Fruit fly (Drosophila melanogaster) whole organism, embryonic: Measurements from ENCODE around the gene aux.

Experiments used
- Bteb2 ChIP-seq: fragments of 200-800 bp; sonication (Bioruptor generic); optimal IDR thresholded peaks from 2 replicates; lab custom pipeline; 2016; ENCODE audit warnings: missing biosample characterization, missing genetic modification characterization
- CG12769 ChIP-seq: fragments of 200-800 bp; sonication (Bioruptor generic); optimal IDR thresholded peaks from 2 replicates; lab custom pipeline; 2019; ENCODE audit warnings: missing biosample characterization, mild to moderate bottlenecking, missing genetic modification characterization, moderate library complexity
- CG16779 ChIP-seq: fragments of 200-800 bp; sonication (Bioruptor generic); IDR thresholded peaks from 2 replicates; pipeline ENCODE4 v1.3.6; 2022; ENCODE audit warnings: missing biosample characterization, missing genetic modification characterization
- CG6791 ChIP-seq: fragments of 200-800 bp; sonication (Bioruptor generic); IDR thresholded peaks from 3 replicates; pipeline ENCODE4 v1.3.6; 2022; ENCODE audit warnings: missing biosample characterization, missing genetic modification characterization; ENCODE audit not compliant: partially characterized antibody
- Elba2 ChIP-seq: fragments of 200-800 bp; sonication (Bioruptor generic); optimal IDR thresholded peaks from 3 replicates; lab custom pipeline; 2016; ENCODE audit warnings: missing biosample characterization, missing genetic modification characterization
- NK7.1 ChIP-seq: fragments of 200-800 bp; sonication (Bioruptor generic); optimal IDR thresholded peaks from 3 replicates; lab custom pipeline; 2016; ENCODE audit warnings: missing biosample characterization, missing genetic modification characterization
- Pdp1 ChIP-seq, 2 experiments: fragments of 200-800 bp; sonication (Bioruptor generic); optimal IDR thresholded peaks; 3 replicates each; lab custom pipeline; 2016; ENCODE audit warnings: missing biosample characterization in 2 of 2, missing genetic modification characterization in 2 of 2, mild to moderate bottlenecking in 1 of 2, moderate library complexity in 1 of 2
- cg ChIP-seq: fragments of 200-800 bp; sonication (Bioruptor generic); optimal IDR thresholded peaks from 3 replicates; lab custom pipeline; 2019; ENCODE audit warnings: missing biosample characterization, mild to moderate bottlenecking, missing genetic modification characterization, moderate library complexity
- fd3F ChIP-seq: fragments of 200-800 bp; sonication (Bioruptor generic); optimal IDR thresholded peaks from 2 replicates; lab custom pipeline; 2018; ENCODE audit warnings: missing biosample characterization, mild to moderate bottlenecking, missing genetic modification characterization, moderate library complexity
- fd64A ChIP-seq: fragments of 200-800 bp; sonication (Bioruptor generic); optimal IDR thresholded peaks from 3 replicates; lab custom pipeline; 2018; ENCODE audit warnings: missing biosample characterization, mild to moderate bottlenecking, missing genetic modification characterization
- jigr1 ChIP-seq: fragments of 200-800 bp; sonication (Bioruptor generic); IDR thresholded peaks from 3 replicates; pipeline ENCODE4 v1.3.6; 2022; ENCODE audit warnings: missing biosample characterization, missing genetic modification characterization
- pan ChIP-seq, 4 experiments: fragments of >200 bp in 3 of 4; fragments of 200-800 bp in 1 of 4; sonication (Bioruptor generic) in 1 of 4; optimal IDR thresholded peaks in 3 of 4; IDR thresholded peaks in 1 of 4; 2 replicates each; pipeline versions ENCODE4 v1.3.6 to Lab custom; 2017 to 2022; ENCODE audit warnings: missing biosample characterization in 2 of 4, missing genetic modification characterization in 2 of 4, mixed read lengths in 1 of 4
- sd ChIP-seq: fragments of 200-800 bp; sonication (Bioruptor generic); optimal IDR thresholded peaks from 3 replicates; lab custom pipeline; 2018; ENCODE audit warnings: missing biosample characterization, mild to moderate bottlenecking, missing genetic modification characterization, moderate library complexity

dm6 chr3R:4241776-4242175, 30.2 kb downstream of the aux start:
- TF ChIP-seq Bteb2 (no peak), pan (optimal IDR thresholded peaks at IDR 0.05; lab: Kevin White, UChicago) (no peak), pan (GFP tag; optimal IDR thresholded peaks at IDR 0.05 in 1 of 2, IDR thresholded peaks at IDR 0.05 in 1 of 2) (no peak), cg (no peak), fd64A (GFP tag; lab: Kevin White, UChicago) (no peak), CG16779 (GFP tag; lab: Robert Waterston, UW) (no peak), NK7.1 (GFP tag; lab: Kevin White, UChicago) (no peak), Elba2 (GFP tag; lab: Kevin White, UChicago) (no peak), fd3F (GFP tag; lab: Kevin White, UChicago) (no peak), Pdp1 (GFP tag; optimal IDR thresholded peaks at IDR 0.05; lab: Kevin White, UChicago) (no peak), sd (no peak), CG12769 (tag; lab: Kevin White, UChicago) (no peak), CG6791 (no peak), jigr1 (no peak)
